Worm (Caenorhabditis elegans) whole organism, midembryonic: ENCODE measurements around the gene R102.1.

Source experiments
- cog-1 ChIP-seq: sonication (generic microtip); optimal IDR thresholded peaks from 2 replicates; lab custom pipeline; 2016; ENCODE audit warnings: missing genetic modification characterization, missing compliant biosample characterization
- klf-2 ChIP-seq: fragments of 200-800 bp; sonication (Bioruptor generic); conservative IDR thresholded peaks from 2 replicates; pipeline ENCODE4 v1.3.6; 2022; ENCODE audit warnings: missing genetic modification reagents, missing genetic modification characterization, missing compliant biosample characterization

DNA sequence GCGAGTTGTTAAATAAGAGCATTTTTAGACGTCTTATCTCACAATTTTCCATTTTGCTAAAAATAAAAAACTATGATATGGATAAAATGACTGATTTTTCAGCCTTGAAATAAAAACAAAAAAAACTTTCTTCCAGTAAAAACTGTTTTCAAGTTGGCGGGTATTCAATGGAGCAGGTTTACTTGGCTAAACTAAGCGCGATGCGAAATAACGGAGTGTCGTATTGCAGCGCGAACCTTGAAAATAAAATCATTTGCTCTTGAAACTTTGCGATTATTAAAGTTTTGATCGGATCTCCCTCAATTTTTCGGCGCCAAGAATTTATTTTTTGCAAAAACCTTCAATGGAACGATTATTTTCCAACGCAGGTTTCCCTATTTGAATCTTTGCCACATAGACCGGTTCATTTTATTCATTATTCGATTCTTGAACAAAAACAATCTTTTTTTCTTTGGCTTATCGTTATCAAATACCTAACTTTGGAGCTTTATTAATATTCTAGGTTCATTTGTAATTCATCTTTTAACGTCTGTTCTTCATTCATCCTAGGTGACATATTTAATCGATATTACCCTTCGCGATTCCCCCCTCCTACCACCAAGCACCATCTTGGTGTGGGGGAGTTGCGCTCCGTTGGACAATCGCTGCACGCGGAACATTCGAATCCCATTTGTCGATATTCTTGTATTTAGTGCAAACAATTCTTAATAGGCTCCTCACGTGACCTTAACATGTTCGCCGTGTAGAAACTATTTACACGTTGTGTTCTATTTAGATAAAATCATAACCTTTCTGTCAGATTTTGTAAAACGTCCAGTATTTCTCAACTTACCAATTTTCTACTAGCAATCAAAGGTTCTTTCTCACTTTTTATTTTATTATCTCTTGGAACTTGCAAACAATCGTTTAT is 48.9 kb downstream of the R102.1 start, which contains the start of the genes orc-5 and cyb-1:
- TF ChIP-seq cog-1 (no peak), klf-2 (GFP tag; lab: Robert Waterston, UW) (no peak)
